Fruit fly (Drosophila melanogaster): Measurements from ENCODE around the gene Rrp6.
A peak's percentile ranks its signal among the peaks of the same experiment; 100 is the strongest.

DNA sequence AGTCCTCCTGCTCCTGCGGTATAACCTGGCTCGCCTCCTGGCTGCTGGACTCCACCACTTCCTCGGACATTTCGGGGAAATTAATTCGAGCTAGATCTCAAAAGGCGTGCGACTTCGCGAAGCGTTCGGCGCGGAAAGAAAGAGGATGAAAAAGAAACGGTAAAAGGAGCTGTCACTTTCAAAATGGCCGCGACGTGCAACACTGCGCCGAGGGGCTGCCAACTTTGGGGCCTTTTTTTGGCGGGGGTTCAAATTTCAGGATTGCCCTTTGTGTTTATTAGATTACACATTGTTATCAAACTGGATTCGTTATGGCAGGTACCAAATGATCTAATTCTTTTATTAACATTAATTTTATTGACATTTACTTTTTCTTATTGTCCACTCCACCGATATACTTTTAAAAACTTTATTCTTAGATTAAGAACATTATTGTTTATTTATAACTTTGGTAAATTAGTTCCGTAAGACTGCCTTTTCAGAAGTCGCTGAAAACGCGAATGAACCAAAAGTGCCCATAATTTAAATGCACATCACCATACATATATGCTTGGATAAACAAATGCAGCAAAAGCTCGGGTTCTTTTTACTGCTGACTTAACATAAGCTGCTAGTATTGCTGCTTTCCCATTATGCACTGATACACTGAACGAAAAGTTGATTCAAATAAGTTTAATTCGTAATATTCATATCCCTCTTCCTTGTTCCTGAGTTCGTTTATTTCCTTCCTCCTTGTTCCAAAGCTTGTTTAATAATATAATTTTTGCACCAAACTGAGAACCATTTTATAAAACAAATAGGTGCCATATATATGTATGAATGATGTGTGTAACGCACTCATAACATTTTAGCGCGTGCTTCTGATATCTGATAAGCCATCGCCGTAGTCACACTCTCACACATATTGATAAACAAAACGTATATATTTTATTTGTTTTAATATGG lies 15.6 kb upstream of the Rrp6 start, which contains the start of gene RpS5b:
- TF ChIP-seq insv (GFP tag; optimal IDR thresholded peaks at IDR 0.05): no peak
- TF ChIP-seq CG1529 (GFP tag; optimal IDR thresholded peaks at IDR 0.05): no peak
- TF ChIP-seq sob (GFP tag; IDR thresholded peaks at IDR 0.05): 0 out of 2 replicates have a peak, but pooled peaks have one; percentile 12
- TF ChIP-seq CG6654 (GFP tag; optimal IDR thresholded peaks at IDR 0.05): no peak
- peak; percentile 86 for TF ChIP-seq E2f2 (GFP tag; IDR thresholded peaks at IDR 0.05)
- TF ChIP-seq CG6689 (GFP tag; IDR thresholded peaks at IDR 0.05): no peak
- TF ChIP-seq Antp (GFP tag; optimal IDR thresholded peaks at IDR 0.05): no peak
